Worm (Caenorhabditis elegans): Measurements from ENCODE around the gene parg-2.

ce11 chrIV:8718153-8718552 is 3.2 kb upstream of the parg-2 start, which contains the start of gene H23L24.1:
- no peak for TF ChIP-seq nhr-12 (tag; optimal IDR thresholded peaks at IDR 0.05)
- no peak for TF ChIP-seq nhr-11 (tag; optimal IDR thresholded peaks at IDR 0.05)
- no peak for TF ChIP-seq snpc-4 (tag; optimal IDR thresholded peaks at IDR 0.05)
- TF ChIP-seq zag-1 (tag; optimal IDR thresholded peaks at IDR 0.05), result no peak
- no peak for TF ChIP-seq ztf-11 (tag; optimal IDR thresholded peaks at IDR 0.05)
